Worm (Caenorhabditis elegans) whole organism, L4/young adult: ENCODE results near the gene clk-2.

Experiments used
- W03F9.2 ChIP-seq: fragments of 150-350 bp; optimal IDR thresholded peaks from 2 replicates; lab custom pipeline; 2014; ENCODE audit warnings: missing biosample characterization, missing genetic modification characterization
- dao-5 ChIP-seq: sonication (generic microtip); optimal IDR thresholded peaks from 2 replicates; lab custom pipeline; 2016; ENCODE audit warnings: missing genotype, missing genetic modification characterization, moderate library complexity, missing compliant biosample characterization
- him-1 ChIP-seq: sonication (generic microtip); optimal IDR thresholded peaks from 2 replicates; lab custom pipeline; 2016; ENCODE audit warnings: missing genotype, missing genetic modification reagents, missing genetic modification characterization, missing compliant biosample characterization

clk-2 gene

ce11 chrIII:7544211-7544610, 25.9 kb upstream of the clk-2 start:
- TF ChIP-seq W03F9.2 (tag; lab: Kevin White, UChicago) (no peak), dao-5 (tag; lab: Kevin White, UChicago) (no peak), him-1 (tag; lab: Kevin White, UChicago) (no peak)

- TF ChIP-seq dao-5 (tag; lab: Kevin White, UChicago) (no peak), him-1 (tag; lab: Kevin White, UChicago) (no peak), W03F9.2 (tag; lab: Kevin White, UChicago) (no peak)
Observed at ce11 chrIII:7542037-7542436, 23.7 kb upstream of the clk-2 start.

DNA sequence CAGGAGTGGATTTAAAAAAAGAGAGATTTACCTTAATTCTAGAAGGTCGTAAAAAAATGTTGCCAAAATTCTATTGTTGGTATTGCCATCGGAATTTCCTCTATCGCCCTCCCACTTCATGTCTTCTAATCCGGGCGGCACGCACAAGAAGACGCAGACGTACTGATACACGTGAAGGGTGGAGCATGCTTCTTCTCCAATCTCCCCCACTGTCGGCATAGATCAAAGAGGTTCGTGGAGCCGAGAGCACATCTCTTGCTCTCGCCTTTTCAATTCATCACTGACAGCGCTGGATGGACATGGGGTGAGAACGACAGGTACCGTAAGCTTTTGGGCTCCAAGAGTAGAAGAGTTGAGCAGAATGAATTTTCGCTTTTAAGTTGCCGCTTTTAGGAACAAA, 18.2 kb upstream of the clk-2 start, which contains the start of gene lin-39:
TSS of gene lin-39 (minus strand) at position 74 of the 400 bp plus-strand sequence.
- TF ChIP-seq dao-5 (tag; lab: Kevin White, UChicago) = no peak
- no peak for TF ChIP-seq W03F9.2 (tag; lab: Kevin White, UChicago)
- TF ChIP-seq him-1 (tag; lab: Kevin White, UChicago) = no peak

DNA sequence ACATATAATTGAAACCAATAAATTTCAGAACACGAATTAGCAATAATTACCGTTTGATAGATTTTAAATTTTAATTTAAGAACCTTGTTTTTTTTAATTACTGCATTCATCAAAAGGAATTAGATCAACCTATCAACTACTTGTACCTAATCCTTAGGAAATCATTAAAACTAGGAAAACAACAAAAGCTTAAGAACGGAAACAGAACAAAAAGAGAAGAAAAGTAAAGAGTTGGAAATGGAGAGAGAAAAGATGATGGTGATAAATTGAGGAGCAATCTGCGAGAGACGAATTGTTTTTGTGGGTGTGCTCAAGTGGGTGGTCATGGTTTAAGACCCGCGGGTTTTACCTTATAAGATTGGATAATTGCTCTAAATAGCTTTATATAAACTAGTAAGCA, 17.0 kb upstream of the clk-2 start:
- TF ChIP-seq W03F9.2 (tag; lab: Kevin White, UChicago) (no peak), him-1 (tag; lab: Kevin White, UChicago) (no peak), dao-5 (tag; lab: Kevin White, UChicago) (no peak)

ce11 chrIII:7534648-7535047, 16.3 kb upstream of the clk-2 start:
- no peak for TF ChIP-seq dao-5 (tag; lab: Kevin White, UChicago)
- TF ChIP-seq W03F9.2 (tag; lab: Kevin White, UChicago) = no peak
- TF ChIP-seq him-1 (tag; lab: Kevin White, UChicago) = no peak

DNA sequence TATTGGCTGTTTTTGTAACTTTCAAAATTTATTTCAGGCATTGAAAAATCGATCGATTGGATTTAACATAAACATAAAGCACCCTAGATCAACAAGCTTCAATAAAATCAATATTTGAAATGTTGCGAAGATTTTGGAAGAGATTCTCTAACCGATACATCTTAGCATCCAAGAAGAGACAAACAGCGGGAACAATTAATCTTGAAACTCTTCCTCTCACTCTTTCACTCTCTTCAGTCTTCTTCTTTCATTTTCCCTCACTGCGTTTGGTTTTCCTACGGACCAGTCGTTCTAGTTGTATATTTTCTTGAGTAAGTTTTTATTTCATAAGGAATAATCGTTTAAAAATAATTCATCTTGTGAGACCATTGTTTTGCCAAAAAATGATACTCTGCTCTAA, 14.7 kb upstream of the clk-2 start:
- no peak for TF ChIP-seq him-1 (tag; lab: Kevin White, UChicago)
- TF ChIP-seq dao-5 (tag; lab: Kevin White, UChicago) = no peak
- no peak for TF ChIP-seq W03F9.2 (tag; lab: Kevin White, UChicago)

- TF ChIP-seq dao-5 (tag; lab: Kevin White, UChicago) = no peak
- TF ChIP-seq W03F9.2 (tag; lab: Kevin White, UChicago) = no peak
- no peak for TF ChIP-seq him-1 (tag; lab: Kevin White, UChicago)
Observed at ce11 chrIII:7531385-7531784, 13.1 kb upstream of the clk-2 start.

DNA sequence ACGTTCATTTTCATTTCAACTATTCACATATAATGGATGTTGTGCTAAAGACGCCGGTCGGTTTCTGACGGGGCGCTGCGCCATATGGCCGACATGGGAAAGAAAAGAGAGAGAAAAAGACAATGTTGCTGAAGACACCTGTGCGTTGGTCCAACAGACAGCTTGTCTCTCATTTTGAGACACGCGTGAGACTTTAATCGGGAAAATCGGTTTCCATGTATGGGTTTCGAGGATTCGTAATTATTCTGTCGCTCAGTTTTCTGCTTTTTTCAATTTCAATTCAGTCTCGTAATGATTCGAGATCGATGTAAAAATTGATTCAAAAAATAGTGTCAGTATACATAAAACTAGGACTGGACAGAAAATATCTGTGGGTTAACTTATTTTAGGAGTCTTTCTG, 12.5 kb upstream of the clk-2 start:
- TF ChIP-seq W03F9.2 (tag; lab: Kevin White, UChicago) (no peak), him-1 (tag; lab: Kevin White, UChicago) (no peak), dao-5 (tag; lab: Kevin White, UChicago) (no peak)

ce11 chrIII:7530108-7530507, 11.8 kb upstream of the clk-2 start:
- TF ChIP-seq W03F9.2 (tag; lab: Kevin White, UChicago) = no peak
- TF ChIP-seq dao-5 (tag; lab: Kevin White, UChicago) = no peak
- no peak for TF ChIP-seq him-1 (tag; lab: Kevin White, UChicago)

- TF ChIP-seq dao-5 (tag; lab: Kevin White, UChicago) (no peak), W03F9.2 (tag; lab: Kevin White, UChicago) (no peak), him-1 (tag; lab: Kevin White, UChicago) (no peak)
Observed at ce11 chrIII:7526974-7527466, 8.7 kb upstream of the clk-2 start.

ce11 chrIII:7524830-7525344, 6.6 kb upstream of the clk-2 start:
- no peak for TF ChIP-seq dao-5 (tag; lab: Kevin White, UChicago)
- no peak for TF ChIP-seq him-1 (tag; lab: Kevin White, UChicago)

DNA sequence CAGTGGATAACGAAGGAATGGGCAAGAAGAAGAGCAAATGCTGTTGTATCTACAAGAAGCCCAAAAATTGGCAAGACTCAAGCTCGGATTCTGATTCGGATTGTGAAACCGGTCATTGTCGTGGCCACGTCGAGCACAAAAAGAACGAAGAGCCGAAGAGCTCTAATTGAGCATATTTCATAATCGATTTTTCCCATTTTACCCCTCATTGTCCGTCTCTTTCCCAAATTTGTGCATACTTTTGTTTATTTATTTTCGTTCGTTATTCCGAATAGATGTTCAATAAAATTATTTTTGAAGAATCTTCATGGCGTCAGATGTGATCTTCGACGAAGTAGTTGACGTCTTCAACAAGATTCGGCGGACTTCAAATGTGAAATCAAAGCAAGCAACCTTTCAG, 2.8 kb upstream of the clk-2 start, which contains the start of gene lig-4:
TSS of gene lig-4 (plus strand) at position 301 of the 400 bp plus-strand sequence.
- no peak for TF ChIP-seq W03F9.2 (tag; lab: Kevin White, UChicago)
- no peak for TF ChIP-seq him-1 (tag; lab: Kevin White, UChicago)

DNA sequence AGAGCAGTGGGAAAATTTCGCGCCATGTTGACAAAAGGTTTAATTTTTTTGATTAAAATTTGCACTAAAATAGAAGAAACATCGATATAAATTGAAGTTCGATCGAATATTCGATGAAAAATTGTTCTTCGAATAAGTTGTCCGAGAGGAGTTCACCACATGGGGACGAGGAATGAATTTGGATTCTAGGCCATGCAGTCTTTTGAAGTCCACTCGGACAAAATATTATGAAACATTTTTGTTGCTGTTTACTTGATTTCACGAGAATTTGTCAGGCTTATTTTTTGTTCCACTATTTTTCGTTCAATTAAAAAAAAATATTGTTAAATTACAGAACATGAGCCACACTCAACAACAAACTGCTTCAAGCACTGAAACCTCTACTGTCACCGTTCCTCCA, 2.3 kb upstream of the clk-2 start, which contains the start of the genes cux-7 and C07H6.2:
TSS of gene cux-7 (minus strand) at position 174 of the 400 bp plus-strand sequence.
TSS of gene C07H6.2 (plus strand) at position 338 of the 400 bp plus-strand sequence.
- TF ChIP-seq W03F9.2 (tag; lab: Kevin White, UChicago) (no peak), him-1 (tag; lab: Kevin White, UChicago) (peak; percentile 93), dao-5 (tag; lab: Kevin White, UChicago) (peak; percentile 24)

DNA sequence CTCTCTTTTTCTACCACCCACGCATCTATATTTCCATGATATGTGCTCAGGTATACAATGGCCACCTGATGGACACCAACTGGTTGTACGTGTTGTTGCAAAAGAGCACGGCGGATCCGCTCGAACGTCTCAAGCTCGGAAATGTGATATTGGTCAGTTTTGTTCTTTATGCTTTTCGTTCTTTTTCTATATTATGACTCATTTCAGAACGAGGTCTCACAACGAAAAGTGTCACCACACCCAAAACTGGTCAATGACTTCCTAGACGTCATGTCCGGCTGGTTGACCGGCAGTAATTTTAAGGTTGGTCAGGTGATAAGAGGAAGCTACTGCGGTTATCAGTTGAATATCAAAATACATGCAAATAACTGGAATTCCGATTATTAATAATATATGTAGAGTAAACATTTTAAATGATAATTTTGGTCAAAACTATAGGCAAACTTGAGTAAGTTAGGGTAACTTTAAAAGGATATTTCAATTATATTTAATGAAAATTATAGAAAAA, 10.1 kb downstream of the clk-2 start, which contains the start of gene cls-1:
TSS of gene cls-1 (plus strand) at position 51 of the 508 bp plus-strand sequence.
- TF ChIP-seq dao-5 (tag; lab: Kevin White, UChicago) = no peak
- TF ChIP-seq him-1 (tag; lab: Kevin White, UChicago) = no peak
- TF ChIP-seq W03F9.2 (tag; lab: Kevin White, UChicago) = no peak
